Worm (Caenorhabditis elegans) whole organism, L4 larva: Measurements from ENCODE around the gene C14C6.2.
A peak's percentile ranks its signal among the peaks of the same experiment; 100 is the strongest.

Experiments used
- D1046.2 ChIP-seq: fragments of 200-800 bp; sonication (Bioruptor generic); IDR thresholded peaks from 2 replicates; pipeline ENCODE4 v1.3.6; 2022; ENCODE audit warnings: missing genetic modification characterization, missing compliant biosample characterization
- F37D6.2 ChIP-seq: sonication (generic microtip); optimal IDR thresholded peaks from 2 replicates; lab custom pipeline; 2016; ENCODE audit warnings: mild to moderate bottlenecking, missing genetic modification characterization, missing compliant biosample characterization
- T20F7.1 ChIP-seq: fragments of 200-800 bp; sonication (Bioruptor generic); optimal IDR thresholded peaks from 2 replicates; lab custom pipeline; 2018; ENCODE audit warnings: mild to moderate bottlenecking, missing genetic modification characterization, missing compliant biosample characterization
- Y75B8A.6 ChIP-seq: fragments of 200-800 bp; sonication (Bioruptor generic); IDR thresholded peaks from 2 replicates; pipeline ENCODE4 v1.3.6; 2022; ENCODE audit warnings: missing genetic modification reagents, missing genetic modification characterization, missing compliant biosample characterization
- ZK546.5 ChIP-seq, 2 experiments: sonication (generic microtip); optimal IDR thresholded peaks; 2 replicates each; lab custom pipeline; 2017; ENCODE audit warnings: missing biosample characterization in 2 of 2, missing genetic modification characterization in 2 of 2
- aly-2 ChIP-seq: sonication (generic microtip); optimal IDR thresholded peaks from 2 replicates; lab custom pipeline; 2018; ENCODE audit warnings: missing biosample characterization, missing genetic modification characterization
- attf-4 ChIP-seq: sonication (generic microtip); optimal IDR thresholded peaks from 3 replicates; lab custom pipeline; 2017; ENCODE audit warnings: missing biosample characterization, missing genetic modification characterization
- ceh-44 ChIP-seq: fragments of 200-800 bp; sonication (Bioruptor generic); IDR thresholded peaks from 2 replicates; pipeline ENCODE4 v1.3.6; 2022; ENCODE audit warnings: missing genetic modification reagents, missing genetic modification characterization, missing compliant biosample characterization
- ceh-62 ChIP-seq: sonication (generic microtip); optimal IDR thresholded peaks from 2 replicates; lab custom pipeline; 2017; ENCODE audit warnings: missing biosample characterization, missing genetic modification characterization
- ceh-82 ChIP-seq: sonication (generic microtip); optimal IDR thresholded peaks from 2 replicates; lab custom pipeline; 2017; ENCODE audit warnings: missing biosample characterization, missing genetic modification characterization
- daf-16 ChIP-seq, 3 experiments: sonication (generic microtip); optimal IDR thresholded peaks; 2 replicates each; lab custom pipeline; 2016 to 2017; ENCODE audit warnings: missing genetic modification characterization in 3 of 3, missing genetic modification reagents in 3 of 3, mild to moderate bottlenecking in 2 of 3, missing compliant biosample characterization in 2 of 3, missing biosample characterization in 1 of 3, moderate library complexity in 1 of 3
- dpl-1 ChIP-seq: fragments of 150-350 bp; optimal IDR thresholded peaks from 2 replicates; lab custom pipeline; 2014; ENCODE audit warnings: missing biosample characterization, missing genetic modification reagents, missing genetic modification characterization
- duxl-1 ChIP-seq: sonication (generic microtip); optimal IDR thresholded peaks from 2 replicates; lab custom pipeline; 2016; ENCODE audit warnings: mild to moderate bottlenecking, missing genetic modification characterization, moderate library complexity, missing compliant biosample characterization; ENCODE audit not compliant: poor library complexity
- fkh-10 ChIP-seq: fragments of 150-350 bp; optimal IDR thresholded peaks from 2 replicates; lab custom pipeline; 2014; ENCODE audit warnings: missing biosample characterization, missing genetic modification reagents, missing genetic modification characterization
- hlh-11 ChIP-seq: fragments of 200-800 bp; sonication (Bioruptor generic); optimal IDR thresholded peaks from 2 replicates; lab custom pipeline; 2018; ENCODE audit warnings: mild to moderate bottlenecking, missing genetic modification characterization, missing compliant biosample characterization
- hlh-30 ChIP-seq: sonication (generic microtip); optimal IDR thresholded peaks from 2 replicates; lab custom pipeline; 2017; ENCODE audit warnings: antibody characterized with exemption, mild to moderate bottlenecking, missing genetic modification characterization, missing compliant biosample characterization; ENCODE audit not compliant: insufficient read depth
- hmg-1.1 ChIP-seq: fragments of 200-800 bp; sonication (Bioruptor generic); IDR thresholded peaks from 2 replicates; pipeline ENCODE4 v1.3.6; 2022; ENCODE audit warnings: missing genetic modification reagents, missing genetic modification characterization, missing compliant biosample characterization
- jun-1 ChIP-seq: fragments of 150-350 bp; optimal IDR thresholded peaks from 2 replicates; lab custom pipeline; 2014; ENCODE audit warnings: missing biosample characterization, missing genetic modification reagents, missing genetic modification characterization
- lim-7 ChIP-seq: fragments of 200-800 bp; sonication (Bioruptor generic); IDR thresholded peaks from 2 replicates; pipeline ENCODE4 v1.3.6; 2022; ENCODE audit warnings: missing genetic modification characterization, missing compliant biosample characterization
- lin-1 ChIP-seq: fragments of 200-800 bp; sonication (Bioruptor generic); IDR thresholded peaks from 2 replicates; pipeline ENCODE4 v1.3.6; 2022; ENCODE audit warnings: missing genetic modification reagents, missing genetic modification characterization, missing compliant biosample characterization
- lir-3 ChIP-seq: sonication (generic microtip); optimal IDR thresholded peaks from 2 replicates; lab custom pipeline; 2016; ENCODE audit warnings: mild to moderate bottlenecking, missing genetic modification characterization, missing compliant biosample characterization
- lsy-2 ChIP-seq, 2 experiments: fragments of 150-350 bp in 1 of 2; sonication (generic microtip) in 1 of 2; optimal IDR thresholded peaks; 2 replicates each; lab custom pipeline; 2014 to 2017; ENCODE audit warnings: missing biosample characterization in 2 of 2, missing genetic modification characterization in 2 of 2
- madf-9 ChIP-seq: fragments of 200-800 bp; sonication (Bioruptor generic); conservative IDR thresholded peaks from 2 replicates; pipeline ENCODE4 v1.3.6; 2022; ENCODE audit warnings: missing genetic modification reagents, missing genetic modification characterization, missing compliant biosample characterization
- mdl-1 ChIP-seq, 2 experiments: fragments of 150-350 bp in 1 of 2; sonication (generic microtip) in 1 of 2; optimal IDR thresholded peaks; 2 replicates each; lab custom pipeline; 2014 to 2017; ENCODE audit warnings: missing biosample characterization in 2 of 2, missing genetic modification characterization in 2 of 2
- mdt-29 ChIP-seq: fragments of 200-800 bp; sonication (Bioruptor generic); IDR thresholded peaks from 2 replicates; pipeline ENCODE4 v1.3.6; 2022; ENCODE audit warnings: missing genetic modification reagents, missing genetic modification characterization, missing compliant biosample characterization
- mep-1 ChIP-seq: fragments of 150-350 bp; sonication (generic microtip); optimal IDR thresholded peaks from 3 replicates; lab custom pipeline; 2014; ENCODE audit warnings: missing biosample characterization, missing genetic modification characterization
- mxl-3 ChIP-seq: fragments of 200-800 bp; sonication (Bioruptor generic); optimal IDR thresholded peaks from 2 replicates; lab custom pipeline; 2018; ENCODE audit warnings: mild to moderate bottlenecking, missing genetic modification characterization, missing compliant biosample characterization
- nhr-10 ChIP-seq: fragments of 150-350 bp; optimal IDR thresholded peaks from 2 replicates; lab custom pipeline; 2014; ENCODE audit warnings: missing biosample characterization, missing genetic modification characterization
- nhr-102 ChIP-seq: sonication (generic microtip); optimal IDR thresholded peaks from 2 replicates; lab custom pipeline; 2016; ENCODE audit warnings: mild to moderate bottlenecking, missing genetic modification characterization, moderate library complexity, missing compliant biosample characterization
- nhr-11 ChIP-seq: fragments of 150-350 bp; optimal IDR thresholded peaks from 2 replicates; lab custom pipeline; 2014; ENCODE audit warnings: missing biosample characterization, missing genetic modification characterization
- nhr-25 ChIP-seq: sonication (generic microtip); optimal IDR thresholded peaks from 2 replicates; lab custom pipeline; 2017; ENCODE audit warnings: missing genetic modification characterization, mild to moderate bottlenecking, missing compliant biosample characterization, antibody characterized with exemption, moderate library complexity, borderline replicate concordance; ENCODE audit not compliant: insufficient read depth
- nhr-28 ChIP-seq: fragments of 150-350 bp; optimal IDR thresholded peaks from 2 replicates; lab custom pipeline; 2014; ENCODE audit warnings: missing biosample characterization, missing genetic modification characterization
- nhr-48 ChIP-seq: sonication (generic microtip); optimal IDR thresholded peaks from 2 replicates; lab custom pipeline; 2016; ENCODE audit warnings: mild to moderate bottlenecking, missing genetic modification characterization, missing compliant biosample characterization
- nhr-6 ChIP-seq: fragments of 150-350 bp; optimal IDR thresholded peaks from 2 replicates; lab custom pipeline; 2014; ENCODE audit warnings: missing biosample characterization, missing genetic modification characterization
- nhr-77 ChIP-seq: fragments of 150-350 bp; optimal IDR thresholded peaks from 2 replicates; lab custom pipeline; 2014; ENCODE audit warnings: missing biosample characterization, missing genetic modification characterization
- pha-4 ChIP-seq, 2 experiments: fragments of 150-350 bp in 1 of 2; fragments of 200-800 bp in 1 of 2; sonication (Bioruptor generic) in 1 of 2; IDR thresholded peaks in 1 of 2; optimal IDR thresholded peaks in 1 of 2; 2 replicates each; pipeline versions ENCODE4 v1.3.6 to Lab custom; 2014 to 2022; ENCODE audit warnings: missing genetic modification characterization in 2 of 2, missing genetic modification reagents in 2 of 2, missing biosample characterization in 1 of 2, missing compliant biosample characterization in 1 of 2
- php-3 ChIP-seq: fragments of 200-800 bp; sonication (Bioruptor generic); IDR thresholded peaks from 2 replicates; pipeline ENCODE4 v1.3.6; 2022; ENCODE audit warnings: missing genetic modification reagents, missing genetic modification characterization, missing compliant biosample characterization
- saeg-2 ChIP-seq: fragments of 200-800 bp; sonication (Bioruptor generic); IDR thresholded peaks from 2 replicates; pipeline ENCODE4 v1.3.6; 2022; ENCODE audit warnings: missing genetic modification reagents, missing genetic modification characterization, missing compliant biosample characterization
- set-16 ChIP-seq: fragments of 200-800 bp; sonication (Bioruptor generic); IDR thresholded peaks from 2 replicates; pipeline ENCODE4 v1.3.6; 2022; ENCODE audit warnings: missing genetic modification reagents, missing genetic modification characterization, missing compliant biosample characterization
- snpc-1.2 ChIP-seq: fragments of 200-800 bp; sonication (Bioruptor generic); IDR thresholded peaks from 2 replicates; pipeline ENCODE4 v1.3.6; 2022; ENCODE audit warnings: missing genetic modification reagents, missing genetic modification characterization, missing compliant biosample characterization
- spr-1 ChIP-seq: sonication (generic microtip); optimal IDR thresholded peaks from 2 replicates; lab custom pipeline; 2016; ENCODE audit warnings: mild to moderate bottlenecking, missing genetic modification characterization, missing compliant biosample characterization
- tra-1 ChIP-seq: fragments of 200-800 bp; sonication (Bioruptor generic); IDR thresholded peaks from 2 replicates; pipeline ENCODE4 v1.3.6; 2022; ENCODE audit warnings: missing genetic modification reagents, missing genetic modification characterization, missing compliant biosample characterization
- unc-130 ChIP-seq: sonication (generic microtip); optimal IDR thresholded peaks from 2 replicates; lab custom pipeline; 2016; ENCODE audit warnings: missing genetic modification reagents, missing genetic modification characterization, missing compliant biosample characterization
- unc-62 ChIP-seq, 3 experiments: fragments of 150-350 bp in 1 of 3; sonication (generic microtip); optimal IDR thresholded peaks in 2 of 3; peaks in 1 of 3; 1 replicate in 1 of 3; 2 replicates in 2 of 3; lab custom pipeline; 2014 to 2017; ENCODE audit warnings: missing biosample characterization in 3 of 3, missing genetic modification characterization in 3 of 3, missing genetic modification reagents in 3 of 3, missing genotype in 1 of 3
- vab-7 ChIP-seq: fragments of 200-800 bp; sonication (Bioruptor generic); IDR thresholded peaks from 2 replicates; pipeline ENCODE4 v1.3.6; 2022; ENCODE audit warnings: missing genetic modification reagents, missing genetic modification characterization, missing compliant biosample characterization
- zip-2 ChIP-seq: fragments of 150-350 bp; optimal IDR thresholded peaks from 2 replicates; lab custom pipeline; 2014; ENCODE audit warnings: missing biosample characterization, missing genetic modification characterization
- ztf-11 ChIP-seq: fragments of 150-350 bp; optimal IDR thresholded peaks from 2 replicates; lab custom pipeline; 2014; ENCODE audit warnings: missing biosample characterization, missing genetic modification characterization

The C14C6.2 gene

ce11 chrV:527602-528001 is 35.3 kb upstream of the C14C6.2 start, which contains the start of gene srw-108:
Gene srw-108 (plus strand): TSS chrV:527902.
- TF ChIP-seq F37D6.2 (tag; lab: Kevin White, UChicago): no peak
- TF ChIP-seq nhr-102 (tag; lab: Kevin White, UChicago): no peak
- TF ChIP-seq spr-1: no peak
- TF ChIP-seq snpc-1.2 (GFP tag; lab: Robert Waterston, UW): no peak
- TF ChIP-seq nhr-28 (tag; lab: Kevin White, UChicago): no peak
- no peak for TF ChIP-seq ZK546.5 (tag; optimal IDR thresholded peaks at IDR 0.05; lab: Kevin White, UChicago)
- TF ChIP-seq fkh-10 (GFP tag; lab: Kevin White, UChicago): no peak
- no peak for TF ChIP-seq pha-4 (GFP tag; IDR thresholded peaks at IDR 0.05; lab: Robert Waterston, UW)
- TF ChIP-seq pha-4 (tag; optimal IDR thresholded peaks at IDR 0.05; lab: Kevin White, UChicago): no peak
- no peak for TF ChIP-seq T20F7.1 (GFP tag; lab: Kevin White, UChicago)
- TF ChIP-seq mdt-29: no peak
- TF ChIP-seq mep-1: no peak
- TF ChIP-seq ceh-62 (tag; lab: Kevin White, UChicago): no peak
- no peak for TF ChIP-seq daf-16 (GFP tag; optimal IDR thresholded peaks at IDR 0.05; lab: Kevin White, UChicago)
- no peak for TF ChIP-seq daf-16 (tag; optimal IDR thresholded peaks at IDR 0.05; lab: Kevin White, UChicago)
- TF ChIP-seq unc-62 (GFP tag; optimal IDR thresholded peaks at IDR 0.05 in 1 of 2; lab: Kevin White, UChicago): no peak
- TF ChIP-seq unc-62 (tag; optimal IDR thresholded peaks at IDR 0.05; lab: Kevin White, UChicago): no peak

DNA sequence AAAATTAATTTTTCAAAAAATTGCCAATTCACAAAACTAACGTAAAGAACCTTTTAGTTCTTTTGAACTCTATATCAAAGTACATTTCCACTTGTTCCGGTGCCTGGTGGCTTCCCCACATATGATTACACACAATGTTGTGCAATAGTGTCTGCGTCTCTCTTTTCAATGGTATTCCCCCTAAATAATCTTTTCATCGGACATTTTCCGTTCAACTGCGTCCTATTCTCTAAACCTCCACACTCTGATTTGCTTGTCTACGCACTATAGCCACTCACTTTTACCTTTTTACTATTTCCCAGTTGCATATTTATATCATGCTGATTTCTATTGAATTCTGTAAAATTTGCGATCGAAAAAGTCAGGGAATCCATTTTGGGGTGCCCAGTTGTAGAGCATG is 30.9 kb upstream of the C14C6.2 start, which contains the start of gene nhr-58:
nhr-58 (plus strand) TSS at position 214 of the 400 bp plus-strand sequence.
- TF ChIP-seq jun-1 (tag; lab: Kevin White, UChicago) (peak; percentile 53), saeg-2 (GFP tag; lab: Robert Waterston, UW) (no peak), nhr-10 (tag; lab: Kevin White, UChicago) (peak; percentile 59), mxl-3 (peak; percentile 56), hlh-11 (tag; lab: Kevin White, UChicago) (peak; percentile 96), ceh-44 (no peak), php-3 (GFP tag; lab: Robert Waterston, UW) (no peak), lin-1 (GFP tag; lab: Robert Waterston, UW) (peak; percentile 90), Y75B8A.6 (GFP tag; lab: Robert Waterston, UW) (no peak), lsy-2 (tag; optimal IDR thresholded peaks at IDR 0.05; lab: Kevin White, UChicago) (peak in 1 of 2 experiments; percentile 35), lim-7 (no peak), set-16 (GFP tag; lab: Robert Waterston, UW) (no peak), dpl-1 (GFP tag; lab: Kevin White, UChicago) (peak; percentile 16), nhr-102 (tag; lab: Kevin White, UChicago) (peak; percentile 84), madf-9 (GFP tag; lab: Robert Waterston, UW) (no peak), ceh-82 (no peak), nhr-77 (tag; lab: Kevin White, UChicago) (peak; percentile 92), zip-2 (tag; lab: Kevin White, UChicago) (peak; percentile 98), unc-130 (GFP tag; lab: Kevin White, UChicago) (no peak), daf-16 (GFP tag; optimal IDR thresholded peaks at IDR 0.05; lab: Kevin White, UChicago) (no peak), daf-16 (tag; optimal IDR thresholded peaks at IDR 0.05; lab: Kevin White, UChicago) (peak; percentile 63), hlh-30 (peak; percentile 79), duxl-1 (tag; lab: Kevin White, UChicago) (peak; percentile 32), fkh-10 (GFP tag; lab: Kevin White, UChicago) (no peak), mdl-1 (tag; optimal IDR thresholded peaks at IDR 0.05; lab: Kevin White, UChicago) (peak; percentile 74 to 86), nhr-48 (peak; percentile 94), nhr-6 (tag; lab: Kevin White, UChicago) (peak; percentile 79), tra-1 (no peak), hmg-1.1 (GFP tag; lab: Robert Waterston, UW) (0 out of 2 replicates have a peak, but pooled peaks have one; percentile 28), nhr-28 (tag; lab: Kevin White, UChicago) (peak; percentile 98), D1046.2 (GFP tag; lab: Robert Waterston, UW) (no peak), unc-62 (GFP tag; optimal IDR thresholded peaks at IDR 0.05 in 1 of 2; lab: Kevin White, UChicago) (no peak), unc-62 (tag; optimal IDR thresholded peaks at IDR 0.05; lab: Kevin White, UChicago) (no peak), nhr-25 (tag; lab: Kevin White, UChicago) (peak; percentile 59), nhr-11 (peak; percentile 69), attf-4 (no peak), aly-2 (tag; lab: Kevin White, UChicago) (no peak), vab-7 (GFP tag; lab: Robert Waterston, UW) (no peak), ztf-11 (tag; lab: Kevin White, UChicago) (no peak), lir-3 (tag; lab: Kevin White, UChicago) (no peak)
